Worm (Caenorhabditis elegans): Measurements from ENCODE around the gene T04C12.9.

Gene T04C12.9

DNA sequence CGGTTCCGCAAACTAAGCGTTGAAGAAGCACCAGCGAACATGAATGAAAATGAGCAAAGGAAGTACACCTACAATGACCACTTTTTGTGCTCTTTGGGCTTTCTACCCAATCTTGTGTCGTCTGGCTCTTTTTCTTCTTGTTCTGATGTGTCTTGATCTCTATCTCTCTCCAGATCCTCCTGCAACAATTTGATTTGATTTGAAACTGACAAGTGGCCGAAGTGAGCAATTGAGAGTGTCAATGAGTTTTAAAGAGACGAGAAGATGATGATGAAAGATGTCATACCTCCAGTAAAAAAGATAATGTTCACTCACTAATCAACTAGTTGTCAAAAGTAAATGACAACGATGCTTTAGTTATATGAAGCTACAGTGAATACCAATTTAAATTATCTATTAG is 28.3 kb downstream of the T04C12.9 start, which contains the start of gene pptr-2:
Gene pptr-2 (minus strand): TSS at position 184 of the 400 bp plus-strand sequence.
- TF ChIP-seq gmeb-1 (tag; optimal IDR thresholded peaks at IDR 0.05) (no peak), nhr-11 (tag; optimal IDR thresholded peaks at IDR 0.05) (no peak), crh-2 (tag; optimal IDR thresholded peaks at IDR 0.05) (no peak), blmp-1 (tag; optimal IDR thresholded peaks at IDR 0.05; ENCODE audit: insufficient read depth) (no peak), mbf-1 (tag; optimal IDR thresholded peaks at IDR 0.05) (no peak), nhr-77 (tag; optimal IDR thresholded peaks at IDR 0.05) (no peak), sma-3 (GFP tag; optimal IDR thresholded peaks at IDR 0.05) (no peak), lin-11 (tag; optimal IDR thresholded peaks at IDR 0.05) (no peak), sma-9 (GFP tag; optimal IDR thresholded peaks at IDR 0.05) (peak; percentile 14), sma-9 (tag; optimal IDR thresholded peaks at IDR 0.05) (no peak), mab-5 (tag; optimal IDR thresholded peaks at IDR 0.05) (no peak), lin-13 (GFP tag; optimal IDR thresholded peaks at IDR 0.05) (no peak), mdl-1 (tag; optimal IDR thresholded peaks at IDR 0.05) (no peak), nhr-25 (tag; optimal IDR thresholded peaks at IDR 0.05) (no peak), lsy-2 (tag; optimal IDR thresholded peaks at IDR 0.05) (no peak), Y55F3AM.14 (GFP tag; optimal IDR thresholded peaks at IDR 0.05) (no peak), ztf-1 (GFP tag; conservative IDR thresholded peaks at IDR 0.05) (no peak), nhr-12 (tag; optimal IDR thresholded peaks at IDR 0.05) (no peak), unc-39 (tag; optimal IDR thresholded peaks at IDR 0.05) (no peak), peb-1 (tag; optimal IDR thresholded peaks at IDR 0.05) (no peak), ztf-11 (tag; optimal IDR thresholded peaks at IDR 0.05) (no peak), nhr-129 (tag; optimal IDR thresholded peaks at IDR 0.05) (peak; percentile 59), C34F6.9 (tag; optimal IDR thresholded peaks at IDR 0.05) (peak; percentile 16), nhr-237 (tag; optimal IDR thresholded peaks at IDR 0.05) (no peak), ztf-4 (tag; optimal IDR thresholded peaks at IDR 0.05) (no peak), nhr-6 (tag; optimal IDR thresholded peaks at IDR 0.05) (no peak), zag-1 (tag; optimal IDR thresholded peaks at IDR 0.05) (no peak), F13H6.1 (tag; optimal IDR thresholded peaks at IDR 0.05) (peak; percentile 41), skn-1 (tag; optimal IDR thresholded peaks at IDR 0.05) (no peak), lin-39 (tag; optimal IDR thresholded peaks at IDR 0.05) (no peak), fos-1 (tag; optimal IDR thresholded peaks at IDR 0.05) (no peak), ama-1 (optimal IDR thresholded peaks at IDR 0.05) (no peak), sem-4 (tag; optimal IDR thresholded peaks at IDR 0.05) (peak; percentile 22)

DNA sequence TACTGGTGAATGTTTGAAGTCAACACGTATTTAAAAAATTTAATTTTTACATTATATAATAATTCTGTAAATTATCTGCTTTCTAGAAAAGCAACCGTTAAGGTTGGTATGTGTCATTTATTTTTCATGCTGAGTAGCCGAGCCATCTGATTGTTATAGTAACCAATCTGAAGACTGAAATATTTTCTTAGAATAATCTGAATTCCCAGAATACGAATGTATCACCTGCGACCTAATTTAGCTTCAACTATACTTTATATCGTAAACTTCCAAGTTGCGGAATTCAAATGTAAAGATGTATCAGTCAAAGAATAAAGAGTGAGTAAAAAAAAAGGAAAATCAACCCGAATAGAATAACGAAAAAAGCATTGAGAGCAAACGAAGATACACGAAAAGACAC is 29.8 kb downstream of the T04C12.9 start:
- TF ChIP-seq elt-1 (tag; optimal IDR thresholded peaks at IDR 0.05) (no peak), nhr-129 (tag; optimal IDR thresholded peaks at IDR 0.05) (no peak)

DNA sequence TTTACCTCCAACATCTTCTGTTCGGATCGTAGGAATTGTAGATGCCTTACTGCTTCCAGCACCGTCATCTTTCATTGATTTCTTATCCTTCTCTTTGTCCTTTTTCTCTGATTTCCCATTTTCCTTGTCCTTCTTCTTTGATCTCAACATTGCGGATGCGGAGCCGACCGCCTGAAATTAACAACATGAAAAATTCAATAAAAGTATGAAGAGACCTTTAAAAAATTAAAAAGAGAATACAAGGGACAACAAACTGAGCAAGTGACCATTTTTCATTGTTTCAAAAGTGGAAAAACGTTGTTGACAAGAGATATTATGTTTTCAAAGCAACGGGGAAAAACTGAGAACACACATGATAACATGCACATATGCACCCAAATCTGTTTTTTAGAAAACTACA is 32.3 kb downstream of the T04C12.9 start:
- no peak for TF ChIP-seq dmd-4 (tag; optimal IDR thresholded peaks at IDR 0.05)
- no peak for TF ChIP-seq fos-1 (tag; optimal IDR thresholded peaks at IDR 0.05)
- no peak for TF ChIP-seq nhr-6 (tag; optimal IDR thresholded peaks at IDR 0.05)
- TF ChIP-seq mdl-1 (tag; optimal IDR thresholded peaks at IDR 0.05) = no peak
- TF ChIP-seq gmeb-1 (tag; optimal IDR thresholded peaks at IDR 0.05) = no peak
- TF ChIP-seq zag-1 (tag; optimal IDR thresholded peaks at IDR 0.05) = no peak
- TF ChIP-seq lin-39 (tag; optimal IDR thresholded peaks at IDR 0.05) = no peak
- TF ChIP-seq unc-39 (tag; optimal IDR thresholded peaks at IDR 0.05) = no peak
- no peak for TF ChIP-seq crh-2 (tag; optimal IDR thresholded peaks at IDR 0.05)
- TF ChIP-seq nhr-12 (tag; optimal IDR thresholded peaks at IDR 0.05) = no peak

DNA sequence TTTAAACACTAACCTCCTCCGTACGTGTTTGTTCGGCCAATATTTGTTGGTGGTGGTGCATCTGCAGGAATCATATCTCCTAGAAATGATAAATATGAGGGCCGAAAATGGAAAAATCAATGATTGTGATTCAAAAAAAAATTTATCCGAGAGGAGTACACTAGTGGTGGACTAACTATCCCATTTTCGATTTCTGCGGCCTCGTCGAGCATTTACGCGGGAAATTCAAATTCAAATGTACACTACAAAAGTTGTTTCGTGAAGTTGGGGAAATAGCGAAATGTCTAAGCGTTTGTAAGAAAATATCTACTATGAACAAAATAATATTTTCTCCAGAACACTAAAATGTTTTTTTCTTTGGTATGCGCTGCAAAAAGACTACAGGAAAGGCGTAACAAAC is 33.7 kb downstream of the T04C12.9 start:
- TF ChIP-seq crh-2 (tag; optimal IDR thresholded peaks at IDR 0.05) = peak; percentile 70
- peak; percentile 57 for TF ChIP-seq F13H6.1 (tag; optimal IDR thresholded peaks at IDR 0.05)
- TF ChIP-seq nhr-21 (tag; optimal IDR thresholded peaks at IDR 0.05) = no peak
- no peak for TF ChIP-seq ztf-4 (tag; optimal IDR thresholded peaks at IDR 0.05)
- no peak for TF ChIP-seq elt-1 (tag; optimal IDR thresholded peaks at IDR 0.05)
- no peak for TF ChIP-seq nhr-25 (tag; optimal IDR thresholded peaks at IDR 0.05)
- TF ChIP-seq nhr-10 (tag; optimal IDR thresholded peaks at IDR 0.05) = peak; percentile 16
- TF ChIP-seq sma-3 (GFP tag; optimal IDR thresholded peaks at IDR 0.05) = peak; percentile 75
- TF ChIP-seq lsy-2 (tag; optimal IDR thresholded peaks at IDR 0.05) = peak in 1 of 2 experiments; percentile 70
- TF ChIP-seq peb-1 (tag; optimal IDR thresholded peaks at IDR 0.05) = no peak
- peak; percentile 73 for TF ChIP-seq sma-9 (GFP tag; optimal IDR thresholded peaks at IDR 0.05)
- no peak for TF ChIP-seq sma-9 (tag; optimal IDR thresholded peaks at IDR 0.05)
- no peak for TF ChIP-seq zag-1 (tag; optimal IDR thresholded peaks at IDR 0.05)
- no peak for TF ChIP-seq blmp-1 (tag; optimal IDR thresholded peaks at IDR 0.05; ENCODE audit: insufficient read depth)
- TF ChIP-seq nhr-6 (tag; optimal IDR thresholded peaks at IDR 0.05) = peak; percentile 17
- no peak for TF ChIP-seq egl-27 (tag; optimal IDR thresholded peaks at IDR 0.05)
- TF ChIP-seq snpc-4 (tag; optimal IDR thresholded peaks at IDR 0.05) = no peak
- TF ChIP-seq unc-55 (GFP tag; optimal IDR thresholded peaks at IDR 0.05) = peak; percentile 79
- peak; percentile 43 for TF ChIP-seq C34F6.9 (tag; optimal IDR thresholded peaks at IDR 0.05)
- TF ChIP-seq skn-1 (tag; optimal IDR thresholded peaks at IDR 0.05) = no peak
- peak; percentile 24 for TF ChIP-seq fos-1 (tag; optimal IDR thresholded peaks at IDR 0.05)
- TF ChIP-seq gmeb-1 (tag; optimal IDR thresholded peaks at IDR 0.05) = peak; percentile 94
- TF ChIP-seq lin-39 (tag; optimal IDR thresholded peaks at IDR 0.05) = no peak
- peak; percentile 20 for TF ChIP-seq lin-13 (GFP tag; optimal IDR thresholded peaks at IDR 0.05)
- TF ChIP-seq nhr-11 (tag; optimal IDR thresholded peaks at IDR 0.05) = no peak
